Worm (Caenorhabditis elegans) whole organism, L4 larva: ENCODE measurements around the gene Y57E12AL.2.

Experiments used
- F37D6.2 ChIP-seq: sonication (generic microtip); optimal IDR thresholded peaks from 2 replicates; lab custom pipeline; 2016; ENCODE audit warnings: mild to moderate bottlenecking, missing genetic modification characterization, missing compliant biosample characterization
- R02D3.7 ChIP-seq: fragments of 150-350 bp; sonication (generic microtip); optimal IDR thresholded peaks from 3 replicates; lab custom pipeline; 2014; ENCODE audit warnings: missing biosample characterization, missing genetic modification characterization
- Y48G9A.11 ChIP-seq: fragments of 200-800 bp; sonication (Bioruptor generic); IDR thresholded peaks from 2 replicates; pipeline ENCODE4 v1.3.6; 2022; ENCODE audit warnings: missing genetic modification reagents, missing genetic modification characterization, missing compliant biosample characterization
- Y75B8A.6 ChIP-seq: fragments of 200-800 bp; sonication (Bioruptor generic); IDR thresholded peaks from 2 replicates; pipeline ENCODE4 v1.3.6; 2022; ENCODE audit warnings: missing genetic modification reagents, missing genetic modification characterization, missing compliant biosample characterization
- ZK546.5 ChIP-seq, 2 experiments: sonication (generic microtip); optimal IDR thresholded peaks; 2 replicates each; lab custom pipeline; 2017; ENCODE audit warnings: missing biosample characterization in 2 of 2, missing genetic modification characterization in 2 of 2
- aly-2 ChIP-seq: sonication (generic microtip); optimal IDR thresholded peaks from 2 replicates; lab custom pipeline; 2018; ENCODE audit warnings: missing biosample characterization, missing genetic modification characterization
- ama-1 ChIP-seq: fragments of 150-350 bp; optimal IDR thresholded peaks from 2 replicates; lab custom pipeline; 2014; ENCODE audit warnings: inconsistent platforms, mixed read lengths
- arid-1 ChIP-seq: fragments of 200-800 bp; sonication (Bioruptor generic); conservative IDR thresholded peaks from 2 replicates; pipeline ENCODE4 v1.3.6; 2022; ENCODE audit warnings: missing genetic modification reagents, missing genetic modification characterization, missing compliant biosample characterization
- ceh-20 ChIP-seq: fragments of 200-800 bp; sonication (Bioruptor generic); IDR thresholded peaks from 2 replicates; pipeline ENCODE4 v1.3.6; 2022; ENCODE audit warnings: missing genetic modification reagents, missing genetic modification characterization, missing compliant biosample characterization
- ceh-44 ChIP-seq: fragments of 200-800 bp; sonication (Bioruptor generic); IDR thresholded peaks from 2 replicates; pipeline ENCODE4 v1.3.6; 2022; ENCODE audit warnings: missing genetic modification reagents, missing genetic modification characterization, missing compliant biosample characterization
- daf-8 ChIP-seq: fragments of 200-800 bp; sonication (Bioruptor generic); IDR thresholded peaks from 2 replicates; pipeline ENCODE4 v1.3.6; 2022; ENCODE audit warnings: missing genetic modification characterization, missing compliant biosample characterization
- dmd-6 ChIP-seq: fragments of 200-800 bp; sonication (Bioruptor generic); IDR thresholded peaks from 2 replicates; pipeline ENCODE4 v1.3.6; 2022; ENCODE audit warnings: missing genetic modification reagents, missing genetic modification characterization, missing compliant biosample characterization
- dmd-8 ChIP-seq: fragments of 200-800 bp; sonication (Bioruptor generic); IDR thresholded peaks from 2 replicates; pipeline ENCODE4 v1.3.6; 2022; ENCODE audit warnings: missing genetic modification characterization, missing compliant biosample characterization
- dmd-9 ChIP-seq: fragments of 200-800 bp; sonication (Bioruptor generic); IDR thresholded peaks from 2 replicates; pipeline ENCODE4 v1.3.6; 2022; ENCODE audit warnings: missing genetic modification reagents, missing genetic modification characterization, missing compliant biosample characterization
- dpl-1 ChIP-seq: fragments of 150-350 bp; optimal IDR thresholded peaks from 2 replicates; lab custom pipeline; 2014; ENCODE audit warnings: missing biosample characterization, missing genetic modification reagents, missing genetic modification characterization
- egl-43 ChIP-seq: fragments of 200-800 bp; sonication (Bioruptor generic); IDR thresholded peaks from 2 replicates; pipeline ENCODE4 v1.3.6; 2022; ENCODE audit warnings: missing genetic modification reagents, missing genetic modification characterization, missing compliant biosample characterization
- fkh-10 ChIP-seq: fragments of 150-350 bp; optimal IDR thresholded peaks from 2 replicates; lab custom pipeline; 2014; ENCODE audit warnings: missing biosample characterization, missing genetic modification reagents, missing genetic modification characterization
- fos-1 ChIP-seq: fragments of 150-350 bp; optimal IDR thresholded peaks from 2 replicates; lab custom pipeline; 2014; ENCODE audit warnings: missing biosample characterization, missing genetic modification characterization
- gei-8 ChIP-seq: fragments of 200-800 bp; sonication (Bioruptor generic); optimal IDR thresholded peaks from 2 replicates; lab custom pipeline; 2018; ENCODE audit warnings: mild to moderate bottlenecking, missing genetic modification characterization, missing compliant biosample characterization
- hlh-11 ChIP-seq: fragments of 200-800 bp; sonication (Bioruptor generic); optimal IDR thresholded peaks from 2 replicates; lab custom pipeline; 2018; ENCODE audit warnings: mild to moderate bottlenecking, missing genetic modification characterization, missing compliant biosample characterization
- hmg-1.1 ChIP-seq: fragments of 200-800 bp; sonication (Bioruptor generic); IDR thresholded peaks from 2 replicates; pipeline ENCODE4 v1.3.6; 2022; ENCODE audit warnings: missing genetic modification reagents, missing genetic modification characterization, missing compliant biosample characterization
- lim-7 ChIP-seq: fragments of 200-800 bp; sonication (Bioruptor generic); IDR thresholded peaks from 2 replicates; pipeline ENCODE4 v1.3.6; 2022; ENCODE audit warnings: missing genetic modification characterization, missing compliant biosample characterization
- lin-29 ChIP-seq: fragments of 200-800 bp; sonication (Bioruptor generic); IDR thresholded peaks from 2 replicates; pipeline ENCODE4 v1.3.6; 2022; ENCODE audit warnings: missing genetic modification reagents, missing genetic modification characterization, missing compliant biosample characterization
- lsy-2 ChIP-seq, 2 experiments: fragments of 150-350 bp in 1 of 2; sonication (generic microtip) in 1 of 2; optimal IDR thresholded peaks; 2 replicates each; lab custom pipeline; 2014 to 2017; ENCODE audit warnings: missing biosample characterization in 2 of 2, missing genetic modification characterization in 2 of 2
- madf-5 ChIP-seq, 2 experiments: fragments of 200-800 bp; sonication (Bioruptor generic); IDR thresholded peaks; 2 replicates each; pipeline ENCODE4 v1.3.6; 2022; ENCODE audit warnings: missing compliant biosample characterization in 2 of 2, missing genetic modification characterization in 2 of 2
- madf-9 ChIP-seq: fragments of 200-800 bp; sonication (Bioruptor generic); conservative IDR thresholded peaks from 2 replicates; pipeline ENCODE4 v1.3.6; 2022; ENCODE audit warnings: missing genetic modification reagents, missing genetic modification characterization, missing compliant biosample characterization
- mep-1 ChIP-seq: fragments of 150-350 bp; sonication (generic microtip); optimal IDR thresholded peaks from 3 replicates; lab custom pipeline; 2014; ENCODE audit warnings: missing biosample characterization, missing genetic modification characterization
- mes-2 ChIP-seq: sonication (generic microtip); optimal IDR thresholded peaks from 2 replicates; lab custom pipeline; 2016; ENCODE audit warnings: missing genotype, mild to moderate bottlenecking, missing genetic modification characterization, missing compliant biosample characterization; ENCODE audit not compliant: poor library complexity, severe bottlenecking
- nhr-10 ChIP-seq: fragments of 150-350 bp; optimal IDR thresholded peaks from 2 replicates; lab custom pipeline; 2014; ENCODE audit warnings: missing biosample characterization, missing genetic modification characterization
- nhr-102 ChIP-seq: sonication (generic microtip); optimal IDR thresholded peaks from 2 replicates; lab custom pipeline; 2016; ENCODE audit warnings: mild to moderate bottlenecking, missing genetic modification characterization, moderate library complexity, missing compliant biosample characterization
- nhr-111 ChIP-seq: fragments of 200-800 bp; sonication (Bioruptor generic); optimal IDR thresholded peaks from 2 replicates; lab custom pipeline; 2018; ENCODE audit warnings: mild to moderate bottlenecking, missing genetic modification characterization, missing compliant biosample characterization
- nhr-76 ChIP-seq: fragments of 150-350 bp; optimal IDR thresholded peaks from 2 replicates; lab custom pipeline; 2014; ENCODE audit warnings: missing biosample characterization, missing genetic modification characterization
- nhr-77 ChIP-seq: fragments of 150-350 bp; optimal IDR thresholded peaks from 2 replicates; lab custom pipeline; 2014; ENCODE audit warnings: missing biosample characterization, missing genetic modification characterization
- pha-4 ChIP-seq, 2 experiments: fragments of 150-350 bp in 1 of 2; fragments of 200-800 bp in 1 of 2; sonication (Bioruptor generic) in 1 of 2; IDR thresholded peaks in 1 of 2; optimal IDR thresholded peaks in 1 of 2; 2 replicates each; pipeline versions ENCODE4 v1.3.6 to Lab custom; 2014 to 2022; ENCODE audit warnings: missing genetic modification characterization in 2 of 2, missing genetic modification reagents in 2 of 2, missing biosample characterization in 1 of 2, missing compliant biosample characterization in 1 of 2
- snpc-1.2 ChIP-seq: fragments of 200-800 bp; sonication (Bioruptor generic); IDR thresholded peaks from 2 replicates; pipeline ENCODE4 v1.3.6; 2022; ENCODE audit warnings: missing genetic modification reagents, missing genetic modification characterization, missing compliant biosample characterization
- spr-1 ChIP-seq: sonication (generic microtip); optimal IDR thresholded peaks from 2 replicates; lab custom pipeline; 2016; ENCODE audit warnings: mild to moderate bottlenecking, missing genetic modification characterization, missing compliant biosample characterization
- unc-62 ChIP-seq, 3 experiments: fragments of 150-350 bp in 1 of 3; sonication (generic microtip); optimal IDR thresholded peaks in 2 of 3; peaks in 1 of 3; 1 replicate in 1 of 3; 2 replicates in 2 of 3; lab custom pipeline; 2014 to 2017; ENCODE audit warnings: missing biosample characterization in 3 of 3, missing genetic modification characterization in 3 of 3, missing genetic modification reagents in 3 of 3, missing genotype in 1 of 3
- zip-2 ChIP-seq: fragments of 150-350 bp; optimal IDR thresholded peaks from 2 replicates; lab custom pipeline; 2014; ENCODE audit warnings: missing biosample characterization, missing genetic modification characterization
- ztf-11 ChIP-seq: fragments of 150-350 bp; optimal IDR thresholded peaks from 2 replicates; lab custom pipeline; 2014; ENCODE audit warnings: missing biosample characterization, missing genetic modification characterization

The Y57E12AL.2 gene

DNA sequence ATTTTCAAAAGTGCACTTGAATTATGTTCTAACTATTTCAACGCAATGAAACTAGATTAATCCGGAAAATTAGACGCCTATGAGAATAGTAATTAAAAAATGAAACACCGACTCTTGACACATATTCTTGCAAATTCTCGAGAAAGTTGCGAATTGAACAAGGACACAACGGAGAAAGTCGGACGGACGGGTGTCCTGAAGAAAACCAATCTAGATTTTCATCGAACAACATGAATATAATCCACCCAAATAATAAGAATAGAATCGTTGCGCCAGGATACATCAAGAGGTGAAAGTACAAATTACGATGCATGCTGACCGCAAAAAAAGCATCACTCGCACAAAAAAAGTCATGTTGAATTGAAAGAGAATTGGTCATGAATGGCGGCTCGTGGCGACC, 11.0 kb downstream of the Y57E12AL.2 start:
- no peak for TF ChIP-seq ceh-44
- no peak for TF ChIP-seq dmd-6 (GFP tag; lab: Robert Waterston, UW)
- no peak for TF ChIP-seq madf-9 (GFP tag; lab: Robert Waterston, UW)
- TF ChIP-seq unc-62 (GFP tag; optimal IDR thresholded peaks at IDR 0.05 in 1 of 2; lab: Kevin White, UChicago) = peak in 1 of 2 experiments; percentile 59
- no peak for TF ChIP-seq unc-62 (tag; optimal IDR thresholded peaks at IDR 0.05; lab: Kevin White, UChicago)

DNA sequence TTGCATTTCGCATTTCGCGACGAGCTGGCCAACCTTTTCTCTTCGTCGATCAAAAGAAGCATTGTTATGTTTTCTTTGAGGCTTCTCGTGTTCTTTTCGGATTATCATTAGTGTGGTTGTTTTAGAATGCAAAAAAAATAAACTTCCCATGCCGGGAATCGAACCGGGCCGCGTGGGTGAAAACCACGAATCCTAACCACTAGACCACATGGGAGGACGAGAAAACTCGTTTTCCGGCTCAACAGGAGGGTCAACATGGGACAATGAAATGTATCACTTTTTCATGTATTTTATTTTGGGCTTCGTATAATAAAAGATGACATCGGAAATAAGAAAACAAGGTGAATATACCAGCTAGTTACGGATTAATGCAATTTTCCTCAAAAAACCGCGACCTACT, 11.7 kb downstream of the Y57E12AL.2 start:
- 0 out of 4 replicates have a peak, but pooled peaks of 1 of the 2 experiments have one; percentile 29 for TF ChIP-seq madf-5 (GFP tag; IDR thresholded peaks at IDR 0.05; lab: Robert Waterston, UW)
- no peak for TF ChIP-seq mep-1
- no peak for TF ChIP-seq F37D6.2 (tag; lab: Kevin White, UChicago)
- no peak for TF ChIP-seq dmd-8 (GFP tag; lab: Robert Waterston, UW)
- TF ChIP-seq dmd-9 = no peak
- no peak for TF ChIP-seq nhr-102
- no peak for TF ChIP-seq spr-1
- 0 out of 2 replicates have a peak, but pooled peaks have one; percentile 11 for TF ChIP-seq snpc-1.2
- no peak for TF ChIP-seq pha-4 (GFP tag; IDR thresholded peaks at IDR 0.05; lab: Robert Waterston, UW)
- TF ChIP-seq pha-4 (tag; optimal IDR thresholded peaks at IDR 0.05; lab: Kevin White, UChicago) = no peak
- peak; percentile 9 for TF ChIP-seq mes-2 (tag; lab: Kevin White, UChicago)
- TF ChIP-seq ZK546.5 (tag; optimal IDR thresholded peaks at IDR 0.05; lab: Kevin White, UChicago) = no peak
- TF ChIP-seq ztf-11 (tag; lab: Kevin White, UChicago) = no peak
- TF ChIP-seq R02D3.7 (tag; lab: Kevin White, UChicago) = no peak
- TF ChIP-seq daf-8 (GFP tag; lab: Robert Waterston, UW) = no peak
- 0 out of 2 replicates have a peak, but pooled peaks have one; percentile 30 for TF ChIP-seq egl-43
- TF ChIP-seq zip-2 = no peak
- no peak for TF ChIP-seq fkh-10 (GFP tag; lab: Kevin White, UChicago)
- no peak for TF ChIP-seq dpl-1 (GFP tag; lab: Kevin White, UChicago)
- no peak for TF ChIP-seq Y75B8A.6
- no peak for TF ChIP-seq ceh-20
- TF ChIP-seq fos-1 (tag; lab: Kevin White, UChicago) = no peak
- TF ChIP-seq gei-8 (GFP tag; lab: Kevin White, UChicago) = no peak
- TF ChIP-seq nhr-76 (tag; lab: Kevin White, UChicago) = no peak
- no peak for TF ChIP-seq lsy-2 (tag; optimal IDR thresholded peaks at IDR 0.05; lab: Kevin White, UChicago)
- TF ChIP-seq ama-1 (lab: Kevin White, UChicago) = no peak
- no peak for TF ChIP-seq hlh-11 (tag; lab: Kevin White, UChicago)
- TF ChIP-seq lim-7 = 0 out of 2 replicates have a peak, but pooled peaks have one; percentile 54
- TF ChIP-seq nhr-77 = no peak
- TF ChIP-seq hmg-1.1 (GFP tag; lab: Robert Waterston, UW) = no peak
- no peak for TF ChIP-seq nhr-111
- TF ChIP-seq, all 104 proteins: peak for 5

DNA sequence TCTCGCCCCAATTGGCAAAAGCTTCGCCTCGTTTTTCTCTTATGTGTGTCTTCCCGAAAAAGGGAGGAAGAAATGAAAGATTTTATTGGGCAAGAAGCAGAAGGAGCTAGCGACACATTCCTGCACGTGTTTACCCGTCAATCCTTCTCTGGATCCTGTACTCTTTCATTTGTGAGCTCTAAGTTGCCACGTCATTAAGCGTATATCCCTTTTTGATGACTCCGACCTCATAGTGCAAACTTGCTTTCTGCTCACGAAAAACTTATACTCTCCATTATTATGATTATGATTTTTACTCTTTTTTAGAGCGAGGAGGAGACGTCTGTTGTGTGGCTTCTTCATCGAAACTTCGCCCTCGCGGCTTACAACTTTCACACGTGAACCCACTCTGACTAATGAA, 14.4 kb downstream of the Y57E12AL.2 start, which contains the start of gene F27B10.1:
Gene F27B10.1 (plus strand): TSS at position 301 of the 400 bp plus-strand sequence.
- TF ChIP-seq lin-29 (GFP tag; lab: Robert Waterston, UW) (no peak), Y48G9A.11 (GFP tag; lab: Robert Waterston, UW) (no peak), aly-2 (tag; lab: Kevin White, UChicago) (no peak), nhr-10 (tag; lab: Kevin White, UChicago) (no peak), arid-1 (GFP tag; lab: Robert Waterston, UW) (no peak)
